Fruit fly (Drosophila melanogaster): Measurements from ENCODE around the gene MsR2.

DNA sequence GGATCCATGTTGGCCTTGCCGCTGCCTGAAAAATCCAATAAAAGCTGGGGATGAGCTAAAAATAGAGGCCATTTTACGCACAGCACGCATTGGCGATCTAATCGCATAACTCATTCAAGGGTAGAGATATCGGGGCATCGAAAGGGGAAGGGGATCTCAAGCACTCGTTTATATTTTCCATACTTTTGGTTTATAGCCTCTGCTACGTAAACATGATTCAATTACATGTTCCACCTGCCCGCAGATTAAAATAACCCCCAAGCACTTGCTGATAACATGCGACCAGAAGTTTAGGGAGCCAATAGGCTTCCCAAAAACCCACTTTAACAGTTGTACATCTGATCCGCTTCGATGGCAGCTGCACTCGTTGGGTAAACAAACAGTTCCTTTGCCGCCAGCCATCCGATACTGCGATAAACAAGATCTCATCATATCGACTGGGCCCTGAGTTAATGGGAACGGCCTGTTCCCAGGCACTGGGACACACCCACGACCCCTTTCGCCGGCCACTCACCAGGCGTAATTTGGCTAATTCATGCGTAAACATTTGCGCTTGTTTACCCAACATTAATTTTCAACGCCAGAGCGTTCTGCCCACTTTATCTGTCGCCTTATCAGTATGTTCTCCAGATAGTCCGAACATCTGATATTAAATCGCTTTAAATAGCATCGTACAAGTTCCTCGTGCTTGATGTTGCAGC lies 28.6 kb upstream of the MsR2 start:
- no peak for TF ChIP-seq toe (GFP tag; optimal IDR thresholded peaks at IDR 0.05)
- TF ChIP-seq CG14711 (tag; optimal IDR thresholded peaks at IDR 0.05) = no peak
- no peak for TF ChIP-seq CG12768 (GFP tag; optimal IDR thresholded peaks at IDR 0.05)

Data from whole organism, adult.